Worm (Caenorhabditis elegans) whole organism, young adult: Measurements from ENCODE around the gene ZK632.2.

ENCODE experiments used
- B0261.1 ChIP-seq: sonication (generic microtip); optimal IDR thresholded peaks from 2 replicates; lab custom pipeline; 2016; ENCODE audit warnings: mild to moderate bottlenecking, missing genetic modification characterization, moderate library complexity, missing compliant biosample characterization
- B0336.3 ChIP-seq: fragments of 200-800 bp; sonication (Bioruptor generic); IDR thresholded peaks from 2 replicates; pipeline ENCODE4 v1.3.6; 2022; ENCODE audit warnings: missing genetic modification characterization, missing compliant biosample characterization
- C06A6.2 ChIP-seq: fragments of 200-800 bp; sonication (Bioruptor generic); conservative IDR thresholded peaks from 2 replicates; pipeline ENCODE4 v1.3.6; 2022; ENCODE audit warnings: missing genetic modification characterization, missing compliant biosample characterization
- F22D6.2 ChIP-seq: sonication (generic microtip); optimal IDR thresholded peaks from 2 replicates; lab custom pipeline; 2016; ENCODE audit warnings: mild to moderate bottlenecking, missing genetic modification characterization, missing compliant biosample characterization
- F23B12.7 ChIP-seq: sonication (generic microtip); optimal IDR thresholded peaks from 2 replicates; lab custom pipeline; 2017; ENCODE audit warnings: missing genetic modification characterization, mild to moderate bottlenecking, missing compliant biosample characterization, antibody characterized with exemption, moderate library complexity; ENCODE audit not compliant: insufficient read depth
- F37B4.10 ChIP-seq: fragments of 200-800 bp; sonication (Bioruptor generic); IDR thresholded peaks from 2 replicates; pipeline ENCODE4 v1.3.6; 2022; ENCODE audit warnings: missing genetic modification characterization, missing compliant biosample characterization
- F39B2.1 ChIP-seq: fragments of 200-800 bp; sonication (Bioruptor generic); IDR thresholded peaks from 2 replicates; pipeline ENCODE4 v1.3.6; 2022; ENCODE audit warnings: missing genetic modification reagents, missing genetic modification characterization, missing compliant biosample characterization
- K11D2.4 ChIP-seq: fragments of 200-800 bp; sonication (Bioruptor generic); IDR thresholded peaks from 2 replicates; pipeline ENCODE4 v1.3.6; 2022; ENCODE audit warnings: missing genetic modification reagents, missing genetic modification characterization, missing compliant biosample characterization
- T26A5.8 ChIP-seq: sonication (generic microtip); optimal IDR thresholded peaks from 2 replicates; lab custom pipeline; 2016; ENCODE audit warnings: missing genetic modification characterization, missing compliant biosample characterization
- Y56A3A.18 ChIP-seq: fragments of 200-800 bp; sonication (Bioruptor generic); IDR thresholded peaks from 2 replicates; pipeline ENCODE4 v1.3.6; 2022; ENCODE audit warnings: missing genetic modification reagents, missing genetic modification characterization, missing compliant biosample characterization
- Y79H2A.3 ChIP-seq: fragments of 200-800 bp; sonication (Bioruptor generic); conservative IDR thresholded peaks from 2 replicates; pipeline ENCODE4 v1.3.6; 2022; ENCODE audit warnings: missing genetic modification reagents, missing genetic modification characterization, missing compliant biosample characterization
- ZK185.1 ChIP-seq: sonication (generic microtip); optimal IDR thresholded peaks from 2 replicates; lab custom pipeline; 2016; ENCODE audit warnings: mild to moderate bottlenecking, missing genetic modification characterization, missing compliant biosample characterization; ENCODE audit not compliant: poor library complexity, severe bottlenecking
- akir-1 ChIP-seq: fragments of 200-800 bp; sonication (Bioruptor generic); optimal IDR thresholded peaks from 2 replicates; lab custom pipeline; 2018; ENCODE audit warnings: mild to moderate bottlenecking, missing genetic modification characterization, moderate library complexity, missing compliant biosample characterization
- aptf-2 ChIP-seq: fragments of 200-800 bp; sonication (Bioruptor generic); conservative IDR thresholded peaks from 2 replicates; pipeline ENCODE4 v1.3.6; 2022; ENCODE audit warnings: missing genetic modification reagents, missing genetic modification characterization, missing compliant biosample characterization
- attf-5 ChIP-seq: fragments of 200-800 bp; sonication (Bioruptor generic); optimal IDR thresholded peaks from 2 replicates; lab custom pipeline; 2018; ENCODE audit warnings: mild to moderate bottlenecking, missing genetic modification characterization, missing compliant biosample characterization
- attf-6 ChIP-seq: fragments of 200-800 bp; sonication (Bioruptor generic); IDR thresholded peaks from 2 replicates; pipeline ENCODE4 v1.3.6; 2022; ENCODE audit warnings: missing genetic modification reagents, missing genetic modification characterization, missing compliant biosample characterization
- bed-1 ChIP-seq: fragments of 200-800 bp; sonication (Bioruptor generic); IDR thresholded peaks from 2 replicates; pipeline ENCODE4 v1.3.6; 2022; ENCODE audit warnings: missing genetic modification reagents, missing genetic modification characterization, missing compliant biosample characterization
- bed-2 ChIP-seq: fragments of 200-800 bp; sonication (Bioruptor generic); IDR thresholded peaks from 2 replicates; pipeline ENCODE4 v1.3.6; 2022; ENCODE audit warnings: missing genetic modification reagents, missing genetic modification characterization, missing compliant biosample characterization
- ccch-3 ChIP-seq: fragments of 200-800 bp; sonication (Bioruptor generic); optimal IDR thresholded peaks from 2 replicates; lab custom pipeline; 2018; ENCODE audit warnings: mild to moderate bottlenecking, missing genetic modification characterization, missing compliant biosample characterization
- cebp-1 ChIP-seq, 2 experiments: fragments of 200-800 bp in 1 of 2; sonication (Bioruptor generic) in 1 of 2; sonication (generic microtip) in 1 of 2; IDR thresholded peaks in 1 of 2; optimal IDR thresholded peaks in 1 of 2; 2 replicates each; pipeline versions ENCODE4 v1.3.6 to Lab custom; 2017 to 2022; ENCODE audit warnings: missing compliant biosample characterization in 2 of 2, missing genetic modification characterization in 2 of 2, mild to moderate bottlenecking in 1 of 2, missing genetic modification reagents in 1 of 2, moderate library complexity in 1 of 2
- cebp-2 ChIP-seq: fragments of 200-800 bp; sonication (Bioruptor generic); IDR thresholded peaks from 2 replicates; pipeline ENCODE4 v1.3.6; 2022; ENCODE audit warnings: missing genetic modification characterization, missing compliant biosample characterization
- ceh-100 ChIP-seq: fragments of 200-800 bp; sonication (Bioruptor generic); IDR thresholded peaks from 2 replicates; pipeline ENCODE4 v1.3.6; 2022; ENCODE audit warnings: missing genetic modification reagents, missing genetic modification characterization, missing compliant biosample characterization
- ceh-58 ChIP-seq: fragments of 200-800 bp; sonication (Bioruptor generic); IDR thresholded peaks from 2 replicates; pipeline ENCODE4 v1.3.6; 2022; ENCODE audit warnings: missing genetic modification characterization, missing compliant biosample characterization
- chd-7 ChIP-seq: sonication (generic microtip); optimal IDR thresholded peaks from 2 replicates; lab custom pipeline; 2016; ENCODE audit warnings: mild to moderate bottlenecking, missing genetic modification characterization, moderate library complexity, missing compliant biosample characterization
- dox-1 ChIP-seq: fragments of 200-800 bp; sonication (Bioruptor generic); IDR thresholded peaks from 2 replicates; pipeline ENCODE4 v1.3.6; 2022; ENCODE audit warnings: missing genetic modification reagents, missing genetic modification characterization, missing compliant biosample characterization
- dpl-1 ChIP-seq: fragments of 150-350 bp; optimal IDR thresholded peaks from 2 replicates; lab custom pipeline; 2014; ENCODE audit warnings: missing biosample characterization, missing genetic modification reagents, missing genetic modification characterization
- egrh-3 ChIP-seq: fragments of 200-800 bp; sonication (Bioruptor generic); IDR thresholded peaks from 2 replicates; pipeline ENCODE4 v1.3.6; 2022; ENCODE audit warnings: missing genetic modification reagents, missing genetic modification characterization, missing compliant biosample characterization
- hmg-1.2 ChIP-seq: fragments of 200-800 bp; sonication (Bioruptor generic); IDR thresholded peaks from 2 replicates; pipeline ENCODE4 v1.3.6; 2022; ENCODE audit warnings: missing genetic modification reagents, missing genetic modification characterization, missing compliant biosample characterization
- hmg-20 ChIP-seq: fragments of 200-800 bp; sonication (Bioruptor generic); IDR thresholded peaks from 2 replicates; pipeline ENCODE4 v1.3.6; 2022; ENCODE audit warnings: missing genetic modification reagents, missing genetic modification characterization, missing compliant biosample characterization
- hsf-1 ChIP-seq: fragments of 200-800 bp; sonication (Bioruptor generic); IDR thresholded peaks from 2 replicates; pipeline ENCODE4 v1.3.6; 2022; ENCODE audit warnings: missing genetic modification reagents, missing genetic modification characterization, missing compliant biosample characterization
- lin-54 ChIP-seq: fragments of 200-800 bp; sonication (Bioruptor generic); optimal IDR thresholded peaks from 2 replicates; lab custom pipeline; 2018; ENCODE audit warnings: mild to moderate bottlenecking, missing genetic modification characterization, missing compliant biosample characterization
- lsy-27 ChIP-seq: sonication (generic microtip); optimal IDR thresholded peaks from 2 replicates; lab custom pipeline; 2017; ENCODE audit warnings: missing genetic modification characterization, mild to moderate bottlenecking, missing compliant biosample characterization, antibody characterized with exemption, missing genotype, borderline replicate concordance; ENCODE audit not compliant: insufficient read depth
- mes-4 ChIP-seq: sonication (generic microtip); optimal IDR thresholded peaks from 2 replicates; lab custom pipeline; 2016; ENCODE audit warnings: missing genotype, missing genetic modification characterization, missing compliant biosample characterization
- nhr-179 ChIP-seq: sonication (generic microtip); optimal IDR thresholded peaks from 2 replicates; lab custom pipeline; 2016; ENCODE audit warnings: mild to moderate bottlenecking, missing genetic modification characterization, missing compliant biosample characterization
- nhr-27 ChIP-seq: fragments of 200-800 bp; sonication (Bioruptor generic); optimal IDR thresholded peaks from 2 replicates; lab custom pipeline; 2018; ENCODE audit warnings: mild to moderate bottlenecking, missing genetic modification characterization, moderate library complexity, missing compliant biosample characterization
- nhr-90 ChIP-seq: sonication (generic microtip); optimal IDR thresholded peaks from 2 replicates; lab custom pipeline; 2016; ENCODE audit warnings: missing genotype, mild to moderate bottlenecking, missing genetic modification characterization, missing compliant biosample characterization
- pha-4 ChIP-seq: fragments of 150-350 bp; sonication (generic microtip); optimal IDR thresholded peaks from 2 replicates; lab custom pipeline; 2014; ENCODE audit warnings: missing biosample characterization, missing genetic modification reagents, missing genetic modification characterization
- rcor-1 ChIP-seq: fragments of 200-800 bp; sonication (Bioruptor generic); IDR thresholded peaks from 2 replicates; pipeline ENCODE4 v1.3.6; 2022; ENCODE audit warnings: missing genetic modification reagents, missing genetic modification characterization, missing compliant biosample characterization
- rec-8 ChIP-seq, 2 experiments: sonication (generic microtip); optimal IDR thresholded peaks; 2 replicates each; lab custom pipeline; 2016; ENCODE audit warnings: mild to moderate bottlenecking in 2 of 2, missing genetic modification characterization in 2 of 2, missing genetic modification reagents in 2 of 2, missing genotype in 2 of 2, missing biosample characterization in 1 of 2, missing compliant biosample characterization in 1 of 2, moderate library complexity in 1 of 2
- sdz-38 ChIP-seq: sonication (generic microtip); optimal IDR thresholded peaks from 2 replicates; lab custom pipeline; 2016; ENCODE audit warnings: missing genotype, missing genetic modification characterization, missing compliant biosample characterization
- snpc-1.1 ChIP-seq: sonication (generic microtip); optimal IDR thresholded peaks from 2 replicates; lab custom pipeline; 2017; ENCODE audit warnings: missing genetic modification characterization, mild to moderate bottlenecking, missing compliant biosample characterization, antibody characterized with exemption, moderate library complexity, missing genotype, missing genetic modification reagents; ENCODE audit not compliant: insufficient read depth
- somi-1 ChIP-seq: fragments of 200-800 bp; sonication (Bioruptor generic); optimal IDR thresholded peaks from 2 replicates; lab custom pipeline; 2018; ENCODE audit warnings: mild to moderate bottlenecking, missing genetic modification characterization, missing compliant biosample characterization
- tbp1 ChIP-seq: fragments of 200-800 bp; sonication (Bioruptor generic); optimal IDR thresholded peaks from 2 replicates; lab custom pipeline; 2018; ENCODE audit warnings: mild to moderate bottlenecking, missing genetic modification characterization, missing compliant biosample characterization
- zim-3 ChIP-seq: sonication (generic microtip); optimal IDR thresholded peaks from 2 replicates; lab custom pipeline; 2017; ENCODE audit warnings: mild to moderate bottlenecking, missing genetic modification characterization, moderate library complexity, missing compliant biosample characterization
- ztf-18 ChIP-seq: sonication (generic microtip); optimal IDR thresholded peaks from 2 replicates; lab custom pipeline; 2016; ENCODE audit warnings: missing genotype, mild to moderate bottlenecking, missing genetic modification characterization, missing compliant biosample characterization
- ztf-22 ChIP-seq: fragments of 200-800 bp; sonication (Bioruptor generic); optimal IDR thresholded peaks from 2 replicates; lab custom pipeline; 2018; ENCODE audit warnings: mild to moderate bottlenecking, missing genetic modification characterization, moderate library complexity, missing compliant biosample characterization

Gene ZK632.2

DNA sequence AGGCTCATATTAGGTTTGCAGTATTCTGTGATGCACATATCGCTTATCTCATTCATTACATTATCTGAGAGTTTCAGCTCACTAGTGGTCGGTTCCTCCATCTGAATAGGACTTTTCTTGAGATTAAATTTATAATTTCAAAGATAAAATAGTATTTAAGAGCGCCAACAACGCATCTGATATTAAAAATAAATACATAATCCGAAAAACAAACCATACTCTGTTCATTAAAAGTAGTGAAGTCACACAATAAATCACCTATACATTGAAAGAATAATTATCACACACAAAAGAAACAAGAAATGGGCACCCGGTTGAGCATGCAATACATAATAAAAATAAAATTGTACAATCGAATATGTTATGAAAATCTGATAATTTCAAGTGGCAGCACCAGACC is 41.5 kb upstream of the ZK632.2 start, which contains the start of gene vps-53:
TSS of gene vps-53 (minus strand) at position 101 of the 400 bp plus-strand sequence.
- TF ChIP-seq rcor-1 (GFP tag; lab: Robert Waterston, UW) (no peak), snpc-1.1 (tag; lab: Kevin White, UChicago) (no peak), akir-1 (GFP tag; lab: Kevin White, UChicago) (no peak), C06A6.2 (GFP tag; lab: Robert Waterston, UW) (no peak), tbp1 (GFP tag; lab: Kevin White, UChicago) (no peak), K11D2.4 (GFP tag; lab: Robert Waterston, UW) (no peak), zim-3 (tag; lab: Kevin White, UChicago) (no peak), T26A5.8 (tag; lab: Kevin White, UChicago) (no peak), ZK185.1 (tag; lab: Kevin White, UChicago) (no peak)

DNA sequence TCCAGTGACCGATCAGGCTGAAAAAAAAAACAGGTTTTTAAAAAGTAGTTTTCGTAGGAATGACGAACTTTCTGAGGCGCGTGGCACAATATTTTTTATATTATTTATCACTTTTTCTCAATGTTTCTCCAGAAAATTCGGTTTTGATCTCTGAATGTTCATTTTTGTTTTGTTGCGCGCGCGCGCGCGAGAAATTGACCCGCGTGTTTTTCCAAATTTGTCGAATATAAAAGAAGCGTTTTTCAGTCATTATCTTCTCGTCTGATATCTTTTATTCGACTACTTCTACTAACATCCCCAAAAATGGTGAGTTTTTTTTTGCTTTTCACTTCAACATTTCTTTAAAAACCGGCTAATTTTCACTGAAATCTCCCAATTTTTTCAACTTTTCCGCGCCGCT is 40.1 kb upstream of the ZK632.2 start, which contains the start of gene rmd-1:
TSS of gene rmd-1 (plus strand) at position 247 of the 400 bp plus-strand sequence.
- TF ChIP-seq F23B12.7 (no peak), cebp-1 (GFP tag; IDR thresholded peaks at IDR 0.05; lab: Robert Waterston, UW) (no peak), cebp-1 (tag; optimal IDR thresholded peaks at IDR 0.05; lab: Kevin White, UChicago) (no peak), F39B2.1 (no peak), sdz-38 (tag; lab: Kevin White, UChicago) (no peak), ceh-58 (GFP tag; lab: Robert Waterston, UW) (no peak), attf-6 (GFP tag; lab: Robert Waterston, UW) (no peak), B0261.1 (tag; lab: Kevin White, UChicago) (no peak), attf-5 (GFP tag; lab: Kevin White, UChicago) (no peak), mes-4 (no peak), nhr-179 (tag; lab: Kevin White, UChicago) (no peak), somi-1 (no peak), hmg-1.2 (GFP tag; lab: Robert Waterston, UW) (peak; percentile 17; the same call in 1 of the 2 replicates), B0336.3 (GFP tag; lab: Robert Waterston, UW) (no peak), egrh-3 (no peak), ztf-22 (GFP tag; lab: Kevin White, UChicago) (no peak), Y79H2A.3 (GFP tag; lab: Robert Waterston, UW) (no peak), pha-4 (tag; lab: Kevin White, UChicago) (no peak), F37B4.10 (GFP tag; lab: Robert Waterston, UW) (no peak), bed-1 (GFP tag; lab: Robert Waterston, UW) (no peak), hmg-20 (GFP tag; lab: Robert Waterston, UW) (no peak), ccch-3 (GFP tag; lab: Kevin White, UChicago) (no peak), snpc-1.1 (tag; lab: Kevin White, UChicago) (no peak), ceh-100 (no peak), cebp-2 (GFP tag; lab: Robert Waterston, UW) (no peak), lin-54 (peak; percentile 30), F22D6.2 (no peak), nhr-90 (no peak), dpl-1 (peak; percentile 79), Y56A3A.18 (no peak), bed-2 (GFP tag; lab: Robert Waterston, UW) (no peak), ztf-18 (tag; lab: Kevin White, UChicago) (peak; percentile 2), dox-1 (GFP tag; lab: Robert Waterston, UW) (peak; percentile 41), aptf-2 (GFP tag; lab: Robert Waterston, UW) (no peak), lsy-27 (tag; lab: Kevin White, UChicago) (no peak), nhr-27 (tag; lab: Kevin White, UChicago) (no peak), rec-8 (tag; optimal IDR thresholded peaks at IDR 0.05; lab: Kevin White, UChicago) (no peak), hsf-1 (GFP tag; lab: Robert Waterston, UW) (peak; percentile 94), chd-7 (no peak)
